Worm (Caenorhabditis elegans) whole organism, L4/young adult: ENCODE results near the gene B0361.14.

Source experiments
- W03F9.2 ChIP-seq: fragments of 150-350 bp; optimal IDR thresholded peaks from 2 replicates; lab custom pipeline; 2014; ENCODE audit warnings: missing biosample characterization, missing genetic modification characterization
- him-1 ChIP-seq: sonication (generic microtip); optimal IDR thresholded peaks from 2 replicates; lab custom pipeline; 2016; ENCODE audit warnings: missing genotype, missing genetic modification reagents, missing genetic modification characterization, missing compliant biosample characterization

- no peak for TF ChIP-seq him-1 (tag; lab: Kevin White, UChicago)
- no peak for TF ChIP-seq W03F9.2 (tag; lab: Kevin White, UChicago)
Measured at ce11 chrIII:7297045-7297680, 2.2 kb downstream of the B0361.14 start.
